Worm (Caenorhabditis elegans) whole organism, L4/young adult: ENCODE measurements around the gene cyp-37B1.

ENCODE experiments used
- W03F9.2 ChIP-seq: fragments of 150-350 bp; optimal IDR thresholded peaks from 2 replicates; lab custom pipeline; 2014; ENCODE audit warnings: missing biosample characterization, missing genetic modification characterization
- him-1 ChIP-seq: sonication (generic microtip); optimal IDR thresholded peaks from 2 replicates; lab custom pipeline; 2016; ENCODE audit warnings: missing genotype, missing genetic modification reagents, missing genetic modification characterization, missing compliant biosample characterization

- TF ChIP-seq him-1 (no peak), W03F9.2 (tag; lab: Kevin White, UChicago) (no peak)
These were observed 28.8 kb upstream of the cyp-37B1 start for ce11 chrV:16249105-16249504.
